Fruit fly (Drosophila melanogaster) whole organism, adult: ENCODE measurements around the gene MICU3.

Source experiments
- CG11617 ChIP-seq: fragments of 200-800 bp; sonication (Bioruptor generic); optimal IDR thresholded peaks from 2 replicates; lab custom pipeline; 2017; ENCODE audit warnings: mild to moderate bottlenecking, missing biosample characterization, missing genetic modification reagents, missing genetic modification characterization
- CG12768 ChIP-seq: fragments of 200-800 bp; sonication (Bioruptor generic); optimal IDR thresholded peaks from 2 replicates; lab custom pipeline; 2017; ENCODE audit warnings: missing biosample characterization, missing genetic modification characterization, mild to moderate bottlenecking, moderate library complexity, missing genetic modification reagents
- CG14711 ChIP-seq: fragments of 200-800 bp; sonication (Bioruptor generic); optimal IDR thresholded peaks from 2 replicates; lab custom pipeline; 2018; ENCODE audit warnings: missing biosample characterization, mild to moderate bottlenecking, missing genetic modification characterization, moderate library complexity
- CG1620 ChIP-seq: fragments of 200-800 bp; sonication (Bioruptor generic); optimal IDR thresholded peaks from 2 replicates; lab custom pipeline; 2016; ENCODE audit warnings: missing biosample characterization, missing genetic modification characterization
- CG33017 ChIP-seq: fragments of 200-800 bp; sonication (Bioruptor generic); optimal IDR thresholded peaks from 2 replicates; lab custom pipeline; 2018; ENCODE audit warnings: missing biosample characterization, mild to moderate bottlenecking, missing genetic modification characterization, moderate library complexity
- CG5204 ChIP-seq: fragments of 200-800 bp; sonication (Bioruptor generic); optimal IDR thresholded peaks from 2 replicates; lab custom pipeline; 2016; ENCODE audit warnings: missing biosample characterization, missing genetic modification characterization
- CG7045 ChIP-seq: fragments of 200-800 bp; sonication (Bioruptor generic); optimal IDR thresholded peaks from 2 replicates; lab custom pipeline; 2017; ENCODE audit warnings: missing biosample characterization, mild to moderate bottlenecking, missing genetic modification characterization
- CG7101 ChIP-seq: fragments of 200-800 bp; sonication (Bioruptor generic); optimal IDR thresholded peaks from 2 replicates; lab custom pipeline; 2018; ENCODE audit warnings: missing biosample characterization, mild to moderate bottlenecking, missing genetic modification characterization, moderate library complexity
- Clk ChIP-seq: fragments of 200-800 bp; sonication (Bioruptor generic); optimal IDR thresholded peaks from 2 replicates; lab custom pipeline; 2017; ENCODE audit warnings: missing biosample characterization, missing genetic modification characterization
- Crg-1 ChIP-seq: fragments of 200-800 bp; sonication (Bioruptor generic); optimal IDR thresholded peaks from 2 replicates; lab custom pipeline; 2016; ENCODE audit warnings: missing biosample characterization, missing genetic modification characterization
- Hr96 ChIP-seq: fragments of 200-800 bp; sonication (Bioruptor generic); optimal IDR thresholded peaks from 2 replicates; lab custom pipeline; 2016; ENCODE audit warnings: missing biosample characterization, missing genetic modification characterization
- Mnt ChIP-seq: fragments of 200-800 bp; sonication (Bioruptor generic); optimal IDR thresholded peaks from 2 replicates; lab custom pipeline; 2016; ENCODE audit warnings: missing biosample characterization, mild to moderate bottlenecking, missing genetic modification characterization
- bab1 ChIP-seq: fragments of 200-800 bp; sonication (Bioruptor generic); optimal IDR thresholded peaks from 3 replicates; lab custom pipeline; 2019; ENCODE audit warnings: missing biosample characterization, mild to moderate bottlenecking, missing genetic modification characterization, moderate library complexity
- cic ChIP-seq: fragments of 200-800 bp; sonication (Bioruptor generic); optimal IDR thresholded peaks from 2 replicates; lab custom pipeline; 2017; ENCODE audit warnings: missing biosample characterization, mild to moderate bottlenecking, missing genetic modification characterization, moderate library complexity
- cnc ChIP-seq, 2 experiments: fragments of >200 bp; optimal IDR thresholded peaks; 2 replicates each; lab custom pipeline; 2017
- kay ChIP-seq: fragments of 200-800 bp; sonication (Bioruptor generic); peaks from one replicate; lab custom pipeline; 2016; ENCODE audit warnings: missing biosample characterization, missing genetic modification characterization, borderline replicate concordance
- ovo ChIP-seq: fragments of 200-800 bp; sonication (Bioruptor generic); optimal IDR thresholded peaks from 2 replicates; lab custom pipeline; 2016; ENCODE audit warnings: missing biosample characterization, missing genetic modification characterization
- pad ChIP-seq: fragments of 200-800 bp; sonication (Bioruptor generic); optimal IDR thresholded peaks from 3 replicates; lab custom pipeline; 2017; ENCODE audit warnings: missing biosample characterization, missing genetic modification characterization, mild to moderate bottlenecking, moderate library complexity, missing genetic modification reagents
- tj ChIP-seq: fragments of 200-800 bp; sonication (Bioruptor generic); optimal IDR thresholded peaks from 3 replicates; lab custom pipeline; 2017; ENCODE audit warnings: missing biosample characterization, mild to moderate bottlenecking, missing genetic modification characterization, moderate library complexity
- toe ChIP-seq: fragments of 200-800 bp; sonication (Bioruptor generic); optimal IDR thresholded peaks from 2 replicates; lab custom pipeline; 2016; ENCODE audit warnings: missing biosample characterization, missing genetic modification characterization

Gene MICU3

DNA sequence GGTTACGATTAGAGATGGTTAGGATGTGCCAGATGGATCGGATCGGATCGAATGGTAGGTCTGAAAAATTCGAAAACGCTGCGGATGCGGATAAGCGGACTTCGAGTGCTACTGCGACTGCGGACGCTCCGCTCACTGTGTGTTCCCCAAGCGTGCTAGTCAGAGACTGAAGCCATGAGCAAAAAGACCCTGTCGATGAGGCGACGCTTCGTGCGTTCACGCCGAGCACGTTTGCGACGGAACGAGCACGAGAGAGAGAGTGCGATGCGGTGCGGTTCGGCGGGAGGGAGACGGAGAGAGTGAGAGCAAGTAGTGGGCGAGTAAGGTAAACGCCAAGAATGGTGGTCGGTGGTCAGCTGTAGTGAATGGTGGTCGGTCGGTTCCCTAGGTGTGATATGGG lies 10.4 kb upstream of the MICU3 start, which contains the start of gene bnl:
bnl (minus strand) TSS at position 131 of the 400 bp plus-strand sequence.
- TF ChIP-seq Clk (GFP tag; lab: Kevin White, UChicago) = no peak
- TF ChIP-seq CG14711 = no peak
- TF ChIP-seq cnc (optimal IDR thresholded peaks at IDR 0.05; lab: Kevin White, UChicago) = no peak
- no peak for TF ChIP-seq CG11617 (GFP tag; lab: Kevin White, UChicago)
- TF ChIP-seq pad (GFP tag; lab: Kevin White, UChicago) = peak; percentile 6
- no peak for TF ChIP-seq CG1620 (GFP tag; lab: Kevin White, UChicago)
- peak; percentile 29 for TF ChIP-seq CG33017 (tag; lab: Kevin White, UChicago)
- TF ChIP-seq tj (GFP tag; lab: Kevin White, UChicago) = peak; percentile 31
- TF ChIP-seq toe (GFP tag; lab: Kevin White, UChicago) = no peak
- no peak for TF ChIP-seq kay (GFP tag; lab: Kevin White, UChicago)
- TF ChIP-seq Mnt (GFP tag; lab: Kevin White, UChicago) = peak; percentile 62
- no peak for TF ChIP-seq ovo (GFP tag; lab: Kevin White, UChicago)
- TF ChIP-seq CG7101 (tag; lab: Kevin White, UChicago) = peak; percentile 16
- TF ChIP-seq CG5204 (GFP tag; lab: Kevin White, UChicago) = no peak
- TF ChIP-seq CG7045 (GFP tag; lab: Kevin White, UChicago) = no peak
- TF ChIP-seq Crg-1 (GFP tag; lab: Kevin White, UChicago) = no peak
- peak; percentile 54 for TF ChIP-seq bab1 (GFP tag; lab: Kevin White, UChicago)
- TF ChIP-seq cic (GFP tag; lab: Kevin White, UChicago) = peak; percentile 32
- no peak for TF ChIP-seq Hr96 (GFP tag; lab: Kevin White, UChicago)
- TF ChIP-seq CG12768 (GFP tag; lab: Kevin White, UChicago) = peak; percentile 36

DNA sequence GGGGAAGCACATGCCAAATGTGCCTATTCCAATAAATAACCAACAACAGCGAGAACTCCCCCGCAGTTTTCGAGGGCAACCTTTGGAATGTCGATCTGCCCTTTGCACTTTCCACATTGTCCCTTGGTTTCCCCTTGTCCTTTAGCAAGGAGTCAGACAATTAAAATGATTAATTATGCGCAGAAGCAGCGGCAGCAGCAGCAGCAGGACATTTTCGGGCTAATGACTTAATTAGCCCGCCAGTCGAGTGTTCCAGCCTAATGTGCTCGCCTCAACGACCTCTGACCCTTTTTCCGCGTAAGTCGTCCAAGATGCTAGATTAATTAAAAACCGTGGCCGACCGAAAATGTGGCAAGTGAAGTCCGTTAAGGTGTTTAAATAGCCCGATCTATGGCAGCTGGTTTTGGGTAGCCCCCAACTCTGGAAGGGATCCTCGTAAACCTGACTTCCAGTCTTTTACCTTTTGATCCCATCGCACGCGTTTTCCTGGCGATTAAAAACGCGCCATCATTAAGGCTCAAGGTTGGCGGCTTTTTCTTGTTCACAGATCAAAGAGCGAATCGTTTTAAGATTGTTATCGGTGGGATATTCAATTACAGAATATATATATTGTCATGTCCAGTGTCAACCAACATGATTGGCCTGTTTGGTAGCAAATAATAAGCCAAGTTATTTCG lies 8.0 kb upstream of the MICU3 start:
- no peak for TF ChIP-seq cnc (optimal IDR thresholded peaks at IDR 0.05; lab: Kevin White, UChicago)
- TF ChIP-seq pad (GFP tag; lab: Kevin White, UChicago) = no peak
- TF ChIP-seq bab1 (GFP tag; lab: Kevin White, UChicago) = no peak
- no peak for TF ChIP-seq CG11617 (GFP tag; lab: Kevin White, UChicago)
- TF ChIP-seq ovo (GFP tag; lab: Kevin White, UChicago) = no peak
- TF ChIP-seq tj (GFP tag; lab: Kevin White, UChicago) = no peak
- no peak for TF ChIP-seq Mnt (GFP tag; lab: Kevin White, UChicago)
- no peak for TF ChIP-seq cic (GFP tag; lab: Kevin White, UChicago)
- no peak for TF ChIP-seq toe (GFP tag; lab: Kevin White, UChicago)
- no peak for TF ChIP-seq Clk (GFP tag; lab: Kevin White, UChicago)
- TF ChIP-seq CG7045 (GFP tag; lab: Kevin White, UChicago) = no peak
- TF ChIP-seq Hr96 (GFP tag; lab: Kevin White, UChicago) = no peak

DNA sequence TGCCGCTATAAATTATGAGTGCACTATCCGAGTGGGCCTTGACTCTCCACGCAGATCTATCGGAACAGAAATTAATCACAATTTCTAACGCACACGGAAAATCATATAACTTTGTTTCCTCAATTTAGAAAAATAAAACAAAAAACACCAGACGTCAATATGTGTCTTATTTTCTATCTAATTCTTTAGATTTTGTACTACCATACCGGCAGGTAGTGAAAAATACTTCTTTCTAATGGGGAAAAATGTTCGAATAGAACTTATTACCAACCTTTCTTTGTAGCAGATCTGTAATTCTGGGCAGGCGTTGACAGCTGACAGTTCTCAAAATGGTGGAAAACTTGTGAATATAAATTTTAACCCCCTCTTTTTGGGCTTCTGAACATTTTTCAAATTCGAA lies 6.6 kb upstream of the MICU3 start, which contains the start of gene CG31459:
CG31459 (plus strand) TSS at position 301 of the 400 bp plus-strand sequence.
- TF ChIP-seq Crg-1 (GFP tag; lab: Kevin White, UChicago) (no peak), CG33017 (tag; lab: Kevin White, UChicago) (no peak), CG12768 (GFP tag; lab: Kevin White, UChicago) (no peak), Clk (GFP tag; lab: Kevin White, UChicago) (no peak), CG11617 (GFP tag; lab: Kevin White, UChicago) (no peak), cnc (optimal IDR thresholded peaks at IDR 0.05; lab: Kevin White, UChicago) (no peak), CG1620 (GFP tag; lab: Kevin White, UChicago) (no peak), CG5204 (GFP tag; lab: Kevin White, UChicago) (no peak), tj (GFP tag; lab: Kevin White, UChicago) (no peak), Mnt (GFP tag; lab: Kevin White, UChicago) (no peak), CG14711 (no peak), kay (GFP tag; lab: Kevin White, UChicago) (no peak)

DNA sequence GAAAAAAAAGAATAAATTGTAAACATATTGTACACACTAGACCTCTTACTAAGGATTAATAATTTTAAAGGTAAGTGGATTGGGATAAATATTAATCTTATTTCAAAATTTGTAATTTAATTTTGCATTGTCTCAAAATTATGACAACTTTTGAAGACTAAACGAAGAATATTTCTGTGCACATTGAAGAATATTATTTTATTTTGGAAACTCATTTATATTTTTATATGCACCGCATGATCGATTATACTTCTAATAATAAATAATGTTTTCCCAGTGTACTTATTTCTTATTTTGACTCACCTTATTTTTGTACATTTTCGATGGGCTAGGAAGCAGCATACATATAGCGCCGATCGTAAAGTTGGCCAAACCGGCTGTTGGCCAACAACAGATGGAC lies 3.2 kb upstream of the MICU3 start:
- TF ChIP-seq Hr96 (GFP tag; lab: Kevin White, UChicago) (no peak), cnc (optimal IDR thresholded peaks at IDR 0.05; lab: Kevin White, UChicago) (no peak), CG33017 (tag; lab: Kevin White, UChicago) (no peak), CG1620 (GFP tag; lab: Kevin White, UChicago) (no peak), CG11617 (GFP tag; lab: Kevin White, UChicago) (no peak), CG12768 (GFP tag; lab: Kevin White, UChicago) (no peak), CG7045 (GFP tag; lab: Kevin White, UChicago) (no peak), Mnt (GFP tag; lab: Kevin White, UChicago) (no peak), ovo (GFP tag; lab: Kevin White, UChicago) (no peak), Crg-1 (GFP tag; lab: Kevin White, UChicago) (no peak), bab1 (GFP tag; lab: Kevin White, UChicago) (no peak), CG7101 (tag; lab: Kevin White, UChicago) (no peak), CG14711 (no peak), kay (GFP tag; lab: Kevin White, UChicago) (no peak), pad (GFP tag; lab: Kevin White, UChicago) (no peak), toe (GFP tag; lab: Kevin White, UChicago) (no peak), Clk (GFP tag; lab: Kevin White, UChicago) (no peak)

- TF ChIP-seq CG12768 (GFP tag; lab: Kevin White, UChicago) (no peak), Hr96 (GFP tag; lab: Kevin White, UChicago) (no peak), kay (GFP tag; lab: Kevin White, UChicago) (no peak), tj (GFP tag; lab: Kevin White, UChicago) (no peak), cnc (optimal IDR thresholded peaks at IDR 0.05; lab: Kevin White, UChicago) (no peak), cic (GFP tag; lab: Kevin White, UChicago) (peak; percentile 66), ovo (GFP tag; lab: Kevin White, UChicago) (no peak), CG5204 (GFP tag; lab: Kevin White, UChicago) (no peak), CG7045 (GFP tag; lab: Kevin White, UChicago) (no peak), CG7101 (tag; lab: Kevin White, UChicago) (no peak), pad (GFP tag; lab: Kevin White, UChicago) (no peak), Crg-1 (GFP tag; lab: Kevin White, UChicago) (peak; percentile 17), CG33017 (tag; lab: Kevin White, UChicago) (no peak), Clk (GFP tag; lab: Kevin White, UChicago) (no peak)
These were observed 613 bp downstream of the MICU3 start for dm6 chr3R:19847591-19848256.
